Fruit fly (Drosophila melanogaster): ENCODE data around the gene Or85d.

The Or85d gene

dm6 chr3R:8552308-8552707 is at the start of gene Or85d:
Or85d (plus strand) TSS chr3R:8552608.
- TF ChIP-seq CG12768 (GFP tag; optimal IDR thresholded peaks at IDR 0.05) (no peak), Mnt (GFP tag; optimal IDR thresholded peaks at IDR 0.05) (no peak), CG1620 (GFP tag; optimal IDR thresholded peaks at IDR 0.05) (no peak), toe (GFP tag; optimal IDR thresholded peaks at IDR 0.05) (no peak), CG5204 (GFP tag; optimal IDR thresholded peaks at IDR 0.05) (no peak), pad (GFP tag; optimal IDR thresholded peaks at IDR 0.05) (no peak), cnc (optimal IDR thresholded peaks at IDR 0.05) (no peak), CG33017 (tag; optimal IDR thresholded peaks at IDR 0.05) (no peak), cic (GFP tag; optimal IDR thresholded peaks at IDR 0.05) (no peak), Clk (GFP tag; optimal IDR thresholded peaks at IDR 0.05) (no peak), CG7045 (GFP tag; optimal IDR thresholded peaks at IDR 0.05) (no peak), bab1 (GFP tag; optimal IDR thresholded peaks at IDR 0.05) (no peak), CG14711 (tag; optimal IDR thresholded peaks at IDR 0.05) (no peak), CG7101 (tag; optimal IDR thresholded peaks at IDR 0.05) (no peak), CG11617 (GFP tag; optimal IDR thresholded peaks at IDR 0.05) (no peak), Hr96 (GFP tag; optimal IDR thresholded peaks at IDR 0.05) (no peak), tj (GFP tag; optimal IDR thresholded peaks at IDR 0.05) (no peak)

DNA sequence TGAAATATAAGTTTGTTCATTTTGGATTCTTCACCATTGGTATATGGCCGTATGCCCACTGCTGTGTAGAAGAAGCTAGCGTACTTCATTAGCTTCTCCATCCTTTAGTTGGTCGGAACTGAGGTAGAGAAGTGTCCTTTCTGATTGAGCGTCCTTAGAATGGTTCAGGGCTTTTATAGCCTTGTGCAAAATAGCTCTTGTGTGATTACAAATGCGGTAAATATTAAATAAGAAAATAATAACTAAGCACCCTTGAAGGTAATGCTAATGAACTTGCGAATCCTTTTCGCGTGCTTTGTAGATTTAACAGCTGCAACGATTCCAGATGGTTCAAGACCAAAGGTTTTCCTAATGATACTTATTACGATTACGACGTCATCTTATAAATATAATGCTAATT is 41.1 kb upstream of the Or85d start, which contains the start of gene Or85b:
TSS of gene Or85b (minus strand) at position 101 of the 400 bp plus-strand sequence.
- no peak for TF ChIP-seq Mnt (GFP tag; optimal IDR thresholded peaks at IDR 0.05)
- no peak for TF ChIP-seq bab1 (GFP tag; optimal IDR thresholded peaks at IDR 0.05)
- no peak for TF ChIP-seq toe (GFP tag; optimal IDR thresholded peaks at IDR 0.05)
- TF ChIP-seq cnc (optimal IDR thresholded peaks at IDR 0.05) = no peak
- TF ChIP-seq CG14711 (tag; optimal IDR thresholded peaks at IDR 0.05) = no peak
- TF ChIP-seq CG11617 (GFP tag; optimal IDR thresholded peaks at IDR 0.05) = no peak
- no peak for TF ChIP-seq Clk (GFP tag; optimal IDR thresholded peaks at IDR 0.05)
- TF ChIP-seq CG5204 (GFP tag; optimal IDR thresholded peaks at IDR 0.05) = no peak
- no peak for TF ChIP-seq CG1620 (GFP tag; optimal IDR thresholded peaks at IDR 0.05)
- TF ChIP-seq kay (GFP tag; ENCODE audit: borderline replicate concordance) = no peak

dm6 chr3R:8512922-8513321 is 39.5 kb upstream of the Or85d start, which contains the start of gene Or85c:
Or85c (minus strand) TSS chr3R:8513022.
- TF ChIP-seq CG12768 (GFP tag; optimal IDR thresholded peaks at IDR 0.05) (no peak), Crg-1 (GFP tag; optimal IDR thresholded peaks at IDR 0.05) (no peak), bab1 (GFP tag; optimal IDR thresholded peaks at IDR 0.05) (no peak), CG7101 (tag; optimal IDR thresholded peaks at IDR 0.05) (no peak), CG14711 (tag; optimal IDR thresholded peaks at IDR 0.05) (no peak), Hr96 (GFP tag; optimal IDR thresholded peaks at IDR 0.05) (no peak), cic (GFP tag; optimal IDR thresholded peaks at IDR 0.05) (no peak), Mnt (GFP tag; optimal IDR thresholded peaks at IDR 0.05) (no peak), CG5204 (GFP tag; optimal IDR thresholded peaks at IDR 0.05) (no peak), CG1620 (GFP tag; optimal IDR thresholded peaks at IDR 0.05) (no peak), cnc (optimal IDR thresholded peaks at IDR 0.05) (no peak), ovo (GFP tag; optimal IDR thresholded peaks at IDR 0.05) (no peak), CG11617 (GFP tag; optimal IDR thresholded peaks at IDR 0.05) (no peak), Clk (GFP tag; optimal IDR thresholded peaks at IDR 0.05) (no peak), toe (GFP tag; optimal IDR thresholded peaks at IDR 0.05) (no peak), CG7045 (GFP tag; optimal IDR thresholded peaks at IDR 0.05) (no peak)

dm6 chr3R:8517752-8518185 is 34.6 kb upstream of the Or85d start, which contains the start of gene CG11737:
CG11737 (plus strand) TSS chr3R:8517868.
- peak; percentile 34 for TF ChIP-seq toe (GFP tag; optimal IDR thresholded peaks at IDR 0.05)
- no peak for TF ChIP-seq bab1 (GFP tag; optimal IDR thresholded peaks at IDR 0.05)
- peak; percentile 5 for TF ChIP-seq Mnt (GFP tag; optimal IDR thresholded peaks at IDR 0.05)
- no peak for TF ChIP-seq pad (GFP tag; optimal IDR thresholded peaks at IDR 0.05)
- peak; percentile 20 for TF ChIP-seq Hr96 (GFP tag; optimal IDR thresholded peaks at IDR 0.05)
- TF ChIP-seq CG14711 (tag; optimal IDR thresholded peaks at IDR 0.05) = no peak
- no peak for TF ChIP-seq kay (GFP tag; ENCODE audit: borderline replicate concordance)
- no peak for TF ChIP-seq cnc (optimal IDR thresholded peaks at IDR 0.05)
- no peak for TF ChIP-seq CG7045 (GFP tag; optimal IDR thresholded peaks at IDR 0.05)
- TF ChIP-seq cic (GFP tag; optimal IDR thresholded peaks at IDR 0.05) = no peak
- TF ChIP-seq CG12768 (GFP tag; optimal IDR thresholded peaks at IDR 0.05) = peak; percentile 22

DNA sequence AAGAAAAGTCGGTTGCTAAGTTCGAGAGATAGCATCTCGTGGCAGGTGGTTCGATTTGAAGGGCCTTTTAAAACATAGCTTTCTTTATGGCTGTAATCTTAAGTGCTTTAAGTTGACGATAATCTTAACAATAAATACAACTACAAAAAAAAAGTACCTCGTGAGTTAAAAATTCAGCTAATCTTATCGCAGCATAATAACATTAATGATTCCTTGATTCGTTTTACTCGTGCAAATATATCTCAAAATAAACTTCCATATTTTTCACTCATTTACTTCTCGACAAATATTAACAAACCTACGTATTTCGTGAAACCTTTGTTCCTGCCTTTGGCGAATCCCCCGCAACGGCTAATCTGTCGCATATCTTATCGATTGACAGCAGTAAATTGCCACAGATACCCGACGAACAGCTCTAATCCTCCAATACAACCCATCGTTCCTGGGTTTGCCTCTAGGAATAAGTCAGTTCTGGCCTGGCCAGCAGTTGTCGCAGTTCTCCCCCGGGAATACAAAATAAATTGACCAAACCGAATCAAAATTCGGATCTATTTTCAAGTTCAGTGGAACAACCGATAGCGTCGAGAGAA is 33.7 kb upstream of the Or85d start:
- TF ChIP-seq CG7045 (GFP tag; optimal IDR thresholded peaks at IDR 0.05) = no peak
- TF ChIP-seq pad (GFP tag; optimal IDR thresholded peaks at IDR 0.05) = no peak
- TF ChIP-seq CG33017 (tag; optimal IDR thresholded peaks at IDR 0.05) = no peak
- no peak for TF ChIP-seq CG1620 (GFP tag; optimal IDR thresholded peaks at IDR 0.05)
- no peak for TF ChIP-seq CG14711 (tag; optimal IDR thresholded peaks at IDR 0.05)
- TF ChIP-seq tj (GFP tag; optimal IDR thresholded peaks at IDR 0.05) = no peak
- no peak for TF ChIP-seq cnc (optimal IDR thresholded peaks at IDR 0.05)
- no peak for TF ChIP-seq CG11617 (GFP tag; optimal IDR thresholded peaks at IDR 0.05)
- TF ChIP-seq ovo (GFP tag; optimal IDR thresholded peaks at IDR 0.05) = no peak
- TF ChIP-seq bab1 (GFP tag; optimal IDR thresholded peaks at IDR 0.05) = no peak
- TF ChIP-seq kay (GFP tag; ENCODE audit: borderline replicate concordance) = no peak
- TF ChIP-seq CG5204 (GFP tag; optimal IDR thresholded peaks at IDR 0.05) = no peak

DNA sequence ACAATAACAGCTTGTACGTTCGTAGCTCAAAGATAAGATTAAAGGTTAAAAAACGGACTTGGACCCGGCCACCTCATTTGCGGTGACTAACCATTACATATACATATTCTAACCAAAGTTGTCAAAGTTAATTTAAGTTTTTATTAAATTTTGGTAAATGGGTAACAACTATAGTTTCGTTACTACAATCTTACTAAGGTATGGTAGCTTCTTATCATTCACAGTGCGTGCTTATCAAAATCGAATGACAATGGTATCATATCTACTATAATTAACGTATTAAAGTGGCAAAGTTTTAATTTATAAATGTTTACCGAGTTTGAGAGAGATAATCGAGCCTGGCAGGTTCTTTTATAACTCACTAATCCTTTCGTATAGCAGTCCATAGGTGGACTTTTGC is 33.3 kb upstream of the Or85d start:
- TF ChIP-seq Clk (GFP tag; optimal IDR thresholded peaks at IDR 0.05) (no peak), cnc (optimal IDR thresholded peaks at IDR 0.05) (no peak), kay (GFP tag; ENCODE audit: borderline replicate concordance) (no peak), CG11617 (GFP tag; optimal IDR thresholded peaks at IDR 0.05) (no peak), CG5204 (GFP tag; optimal IDR thresholded peaks at IDR 0.05) (no peak), tj (GFP tag; optimal IDR thresholded peaks at IDR 0.05) (no peak), bab1 (GFP tag; optimal IDR thresholded peaks at IDR 0.05) (no peak), cic (GFP tag; optimal IDR thresholded peaks at IDR 0.05) (no peak), CG12768 (GFP tag; optimal IDR thresholded peaks at IDR 0.05) (no peak), ovo (GFP tag; optimal IDR thresholded peaks at IDR 0.05) (no peak), pad (GFP tag; optimal IDR thresholded peaks at IDR 0.05) (no peak), CG33017 (tag; optimal IDR thresholded peaks at IDR 0.05) (no peak), CG14711 (tag; optimal IDR thresholded peaks at IDR 0.05) (no peak), CG7101 (tag; optimal IDR thresholded peaks at IDR 0.05) (no peak), toe (GFP tag; optimal IDR thresholded peaks at IDR 0.05) (no peak), Hr96 (GFP tag; optimal IDR thresholded peaks at IDR 0.05) (no peak), CG7045 (GFP tag; optimal IDR thresholded peaks at IDR 0.05) (no peak), Crg-1 (GFP tag; optimal IDR thresholded peaks at IDR 0.05) (no peak), Mnt (GFP tag; optimal IDR thresholded peaks at IDR 0.05) (no peak), CG1620 (GFP tag; optimal IDR thresholded peaks at IDR 0.05) (no peak)

All from whole organism, adult.